Worm (Caenorhabditis elegans): ENCODE data around the gene let-99.

ce11 chrIV:12522521-12522920 is 45.1 kb upstream of the let-99 start, which contains the start of gene sru-13:
- TF ChIP-seq med-1 (GFP tag; optimal IDR thresholded peaks at IDR 0.05; ENCODE audit: insufficient read depth) (no peak), T22C8.4 (GFP tag; IDR thresholded peaks at IDR 0.05) (no peak), ztf-23 (GFP tag; IDR thresholded peaks at IDR 0.05) (no peak), ref-1 (GFP tag; conservative IDR thresholded peaks at IDR 0.05) (no peak), ztf-29 (GFP tag; IDR thresholded peaks at IDR 0.05) (no peak), flt-1 (GFP tag; IDR thresholded peaks at IDR 0.05) (no peak)

All from whole organism, midembryonic.